Worm (Caenorhabditis elegans) whole organism, L4/young adult: ENCODE data around the gene srw-136.

Experiments
- W03F9.2 ChIP-seq: fragments of 150-350 bp; optimal IDR thresholded peaks from 2 replicates; lab custom pipeline; 2014; ENCODE audit warnings: missing biosample characterization, missing genetic modification characterization
- him-1 ChIP-seq: sonication (generic microtip); optimal IDR thresholded peaks from 2 replicates; lab custom pipeline; 2016; ENCODE audit warnings: missing genotype, missing genetic modification reagents, missing genetic modification characterization, missing compliant biosample characterization

DNA sequence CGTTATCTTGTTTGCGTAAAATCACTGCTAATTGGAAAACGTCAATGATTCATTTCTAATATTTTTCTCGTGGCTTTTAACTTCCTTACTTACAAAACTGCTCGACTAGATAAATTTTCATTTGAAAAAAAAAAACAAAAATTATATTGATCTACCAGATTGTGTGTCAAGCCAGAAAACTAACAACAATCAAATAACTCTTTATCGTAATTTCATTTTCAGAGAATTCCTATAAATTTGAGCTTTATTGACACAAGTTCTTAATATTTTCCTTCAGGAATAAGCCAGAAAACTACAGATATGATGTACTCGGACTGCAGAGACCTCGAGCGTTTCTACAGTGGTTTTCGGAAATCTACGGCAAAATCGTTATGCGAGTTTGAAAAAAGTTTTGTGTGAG, 34.1 kb downstream of the srw-136 start, which contains the start of gene srw-124:
- TF ChIP-seq him-1 (tag; lab: Kevin White, UChicago) (no peak), W03F9.2 (tag; lab: Kevin White, UChicago) (no peak)
